Fruit fly (Drosophila melanogaster) whole organism, embryonic: ENCODE data around the gene Lim3.

Source experiments
- CG10267 ChIP-seq: fragments of 200-800 bp; sonication (Bioruptor generic); optimal IDR thresholded peaks from 2 replicates; lab custom pipeline; 2018; ENCODE audit warnings: missing biosample characterization, mild to moderate bottlenecking, missing genetic modification characterization, moderate library complexity
- CG1603 ChIP-seq: fragments of 200-800 bp; sonication (Bioruptor generic); optimal IDR thresholded peaks from 2 replicates; lab custom pipeline; 2019; ENCODE audit warnings: missing biosample characterization, mild to moderate bottlenecking, missing genetic modification characterization, moderate library complexity
- CG16815 ChIP-seq: fragments of 200-800 bp; sonication (Bioruptor generic); optimal IDR thresholded peaks from 3 replicates; lab custom pipeline; 2017; ENCODE audit warnings: missing biosample characterization, mild to moderate bottlenecking, missing genetic modification characterization
- CG1832 ChIP-seq: fragments of 200-800 bp; sonication (Bioruptor generic); optimal IDR thresholded peaks from 2 replicates; lab custom pipeline; 2017; ENCODE audit warnings: missing biosample characterization, mild to moderate bottlenecking, missing genetic modification characterization, inconsistent platforms
- CG18599 ChIP-seq: fragments of 200-800 bp; sonication (Bioruptor generic); optimal IDR thresholded peaks from 3 replicates; lab custom pipeline; 2017; ENCODE audit warnings: missing biosample characterization, missing genetic modification characterization, mild to moderate bottlenecking, moderate library complexity, missing genetic modification reagents
- CG3065 ChIP-seq: fragments of 200-800 bp; sonication (Bioruptor generic); optimal IDR thresholded peaks from 2 replicates; lab custom pipeline; 2016; ENCODE audit warnings: missing biosample characterization, missing genetic modification characterization
- CG31365 ChIP-seq: fragments of 200-800 bp; sonication (Bioruptor generic); optimal IDR thresholded peaks from 2 replicates; lab custom pipeline; 2018; ENCODE audit warnings: missing biosample characterization, mild to moderate bottlenecking, missing genetic modification characterization
- CG31388 ChIP-seq: fragments of 200-800 bp; sonication (Bioruptor generic); optimal IDR thresholded peaks from 2 replicates; lab custom pipeline; 2016; ENCODE audit warnings: missing biosample characterization, missing genetic modification characterization
- CG3838 ChIP-seq: fragments of 200-800 bp; sonication (Bioruptor generic); optimal IDR thresholded peaks from 3 replicates; lab custom pipeline; 2016; ENCODE audit warnings: missing biosample characterization, missing genetic modification characterization
- CG3847 ChIP-seq: fragments of 200-800 bp; sonication (Bioruptor generic); IDR thresholded peaks from 2 replicates; pipeline ENCODE4 v1.3.6; 2022; ENCODE audit warnings: missing biosample characterization, missing genetic modification characterization
- CG4730 ChIP-seq: fragments of 200-800 bp; sonication (Bioruptor generic); IDR thresholded peaks from 2 replicates; pipeline ENCODE4 v1.3.6; 2022; ENCODE audit warnings: missing biosample characterization, missing genetic modification characterization
- CG4854 ChIP-seq: fragments of 200-800 bp; sonication (Bioruptor generic); optimal IDR thresholded peaks from 2 replicates; lab custom pipeline; 2016; ENCODE audit warnings: missing biosample characterization, missing genetic modification characterization, inconsistent platforms
- CG7357 ChIP-seq: fragments of 200-800 bp; sonication (Bioruptor generic); IDR thresholded peaks from 3 replicates; pipeline ENCODE4 v1.3.6; 2022; ENCODE audit warnings: missing biosample characterization, missing genetic modification characterization
- CG7556 ChIP-seq: fragments of 200-800 bp; sonication (Bioruptor generic); optimal IDR thresholded peaks from 2 replicates; lab custom pipeline; 2017; ENCODE audit warnings: missing biosample characterization, mild to moderate bottlenecking, missing genetic modification characterization
- CG8478 ChIP-seq: fragments of >200 bp; optimal IDR thresholded peaks from 2 replicates; lab custom pipeline; 2018
- Dip3 ChIP-seq: fragments of 200-800 bp; sonication (Bioruptor generic); optimal IDR thresholded peaks from 3 replicates; lab custom pipeline; 2016; ENCODE audit warnings: missing biosample characterization, missing genetic modification characterization
- Ets97D ChIP-seq: fragments of 200-800 bp; sonication (Bioruptor generic); optimal IDR thresholded peaks from 3 replicates; lab custom pipeline; 2016; ENCODE audit warnings: missing biosample characterization, missing genetic modification characterization
- Gug ChIP-seq: fragments of 200-800 bp; sonication (Bioruptor generic); IDR thresholded peaks from 4 replicates; pipeline ENCODE4 v1.3.6; 2022; ENCODE audit warnings: missing biosample characterization, missing genetic modification characterization
- H15 ChIP-seq: fragments of 200-800 bp; sonication (Bioruptor generic); IDR thresholded peaks from 3 replicates; pipeline ENCODE4 v1.3.6; 2022; ENCODE audit warnings: missing biosample characterization, missing genetic modification characterization
- Hand ChIP-seq: fragments of 200-800 bp; sonication (Bioruptor generic); optimal IDR thresholded peaks from 2 replicates; lab custom pipeline; 2017; ENCODE audit warnings: mild to moderate bottlenecking, missing biosample characterization, missing genetic modification reagents, missing genetic modification characterization
- Hmx ChIP-seq: fragments of 200-800 bp; sonication (Bioruptor generic); optimal IDR thresholded peaks from 2 replicates; lab custom pipeline; 2016; ENCODE audit warnings: missing biosample characterization, missing genetic modification characterization
- Hr78 ChIP-seq, 2 experiments: fragments of 200-800 bp in 1 of 2; fragments of >200 bp in 1 of 2; sonication (Bioruptor generic) in 1 of 2; optimal IDR thresholded peaks; 2 replicates each; lab custom pipeline; 2017 to 2019; ENCODE audit warnings: missing biosample characterization in 2 of 2, missing genetic modification characterization in 2 of 2, mild to moderate bottlenecking in 1 of 2, moderate library complexity in 1 of 2
- Nf-YB ChIP-seq: fragments of 200-800 bp; sonication (Bioruptor generic); optimal IDR thresholded peaks from 3 replicates; lab custom pipeline; 2019; ENCODE audit warnings: missing biosample characterization, mild to moderate bottlenecking, missing genetic modification characterization, moderate library complexity
- Nf-YC ChIP-seq: fragments of 200-800 bp; optimal IDR thresholded peaks from 3 replicates; lab custom pipeline; 2019; ENCODE audit warnings: missing biosample characterization, mild to moderate bottlenecking, missing genetic modification characterization, moderate library complexity
- Oli ChIP-seq: fragments of 200-800 bp; sonication (Bioruptor generic); optimal IDR thresholded peaks from 2 replicates; lab custom pipeline; 2018; ENCODE audit warnings: missing biosample characterization, mild to moderate bottlenecking, missing genetic modification characterization, moderate library complexity
- Vsx1 ChIP-seq: fragments of 200-800 bp; sonication (Bioruptor generic); optimal IDR thresholded peaks from 2 replicates; lab custom pipeline; 2017; ENCODE audit warnings: missing biosample characterization, mild to moderate bottlenecking, missing genetic modification characterization, missing genetic modification reagents
- abd-A ChIP-seq: fragments of 200-800 bp; sonication (Bioruptor generic); optimal IDR thresholded peaks from 3 replicates; lab custom pipeline; 2019; ENCODE audit warnings: missing biosample characterization, mild to moderate bottlenecking, missing genetic modification characterization, moderate library complexity
- ap ChIP-seq: fragments of 200-800 bp; sonication (Bioruptor generic); IDR thresholded peaks from 2 replicates; pipeline ENCODE4 v1.3.6; 2022; ENCODE audit warnings: missing biosample characterization, missing genetic modification characterization
- az2 ChIP-seq: fragments of 200-800 bp; sonication (Bioruptor generic); optimal IDR thresholded peaks from 3 replicates; lab custom pipeline; 2016; ENCODE audit warnings: missing biosample characterization, missing genetic modification characterization
- chinmo ChIP-seq: fragments of 200-800 bp; sonication (Bioruptor generic); IDR thresholded peaks from 4 replicates; pipeline ENCODE4 v1.3.6; 2022; ENCODE audit warnings: missing biosample characterization, missing genetic modification characterization; ENCODE audit not compliant: partially characterized antibody
- crol ChIP-seq: fragments of 200-800 bp; sonication (Bioruptor generic); IDR thresholded peaks from 2 replicates; pipeline ENCODE4 v1.3.6; 2022; ENCODE audit warnings: missing biosample characterization, missing genetic modification characterization
- dan ChIP-seq: fragments of 200-800 bp; sonication (Bioruptor generic); IDR thresholded peaks from 2 replicates; pipeline ENCODE4 v1.3.6; 2022; ENCODE audit warnings: missing biosample characterization, missing genetic modification characterization
- ewg ChIP-seq: fragments of 200-800 bp; sonication (Bioruptor generic); optimal IDR thresholded peaks from 3 replicates; lab custom pipeline; 2017; ENCODE audit warnings: mild to moderate bottlenecking, missing biosample characterization, missing genetic modification reagents, missing genetic modification characterization
- grn ChIP-seq: fragments of 200-800 bp; sonication (Bioruptor generic); optimal IDR thresholded peaks from 3 replicates; lab custom pipeline; 2017; ENCODE audit warnings: missing biosample characterization, missing genetic modification characterization
- ken ChIP-seq: fragments of 200-800 bp; sonication (Bioruptor generic); IDR thresholded peaks from 3 replicates; pipeline ENCODE4 v1.3.6; 2022; ENCODE audit warnings: missing biosample characterization, missing genetic modification characterization
- lbe ChIP-seq: fragments of 200-800 bp; sonication (Bioruptor generic); optimal IDR thresholded peaks from 2 replicates; lab custom pipeline; 2016; ENCODE audit warnings: missing biosample characterization, mild to moderate bottlenecking, missing genetic modification characterization
- lov ChIP-seq, 2 experiments: fragments of 200-800 bp in 1 of 2; fragments of >200 bp in 1 of 2; sonication (Bioruptor generic) in 1 of 2; IDR thresholded peaks in 1 of 2; optimal IDR thresholded peaks in 1 of 2; 2 replicates in 1 of 2; 3 replicates in 1 of 2; pipeline versions ENCODE4 v1.3.6 to Lab custom; 2017 to 2022; ENCODE audit warnings: missing biosample characterization in 1 of 2, missing genetic modification characterization in 1 of 2
- nerfin-2 ChIP-seq: fragments of 200-800 bp; sonication (Bioruptor generic); IDR thresholded peaks from 2 replicates; pipeline ENCODE4 v1.3.6; 2022; ENCODE audit warnings: missing biosample characterization, missing genetic modification characterization; ENCODE audit not compliant: partially characterized antibody
- nmo ChIP-seq: fragments of 200-800 bp; sonication (Bioruptor generic); optimal IDR thresholded peaks from 2 replicates; lab custom pipeline; 2018; ENCODE audit warnings: missing biosample characterization, mild to moderate bottlenecking, missing genetic modification characterization, moderate library complexity
- nom ChIP-seq: fragments of 200-800 bp; sonication (Bioruptor generic); optimal IDR thresholded peaks from 2 replicates; lab custom pipeline; 2017; ENCODE audit warnings: missing biosample characterization, missing genetic modification characterization, mild to moderate bottlenecking, moderate library complexity, missing genetic modification reagents
- onecut ChIP-seq: fragments of 200-800 bp; sonication (Bioruptor generic); IDR thresholded peaks from 2 replicates; pipeline ENCODE4 v1.3.6; 2022; ENCODE audit warnings: missing biosample characterization, missing genetic modification characterization
- p53 ChIP-seq: fragments of 200-800 bp; sonication (Bioruptor generic); optimal IDR thresholded peaks from 2 replicates; lab custom pipeline; 2016; ENCODE audit warnings: missing biosample characterization, missing genetic modification characterization
- pfk ChIP-seq: fragments of 200-800 bp; sonication (Bioruptor generic); optimal IDR thresholded peaks from 2 replicates; lab custom pipeline; 2018; ENCODE audit warnings: missing biosample characterization, mild to moderate bottlenecking, missing genetic modification characterization, moderate library complexity
- phol ChIP-seq: fragments of 200-800 bp; sonication (Bioruptor generic); optimal IDR thresholded peaks from 3 replicates; lab custom pipeline; 2018; ENCODE audit warnings: missing biosample characterization, mild to moderate bottlenecking, missing genetic modification characterization, moderate library complexity
- psq ChIP-seq: fragments of 200-800 bp; sonication (Bioruptor generic); optimal IDR thresholded peaks from 2 replicates; lab custom pipeline; 2017; ENCODE audit warnings: missing biosample characterization, missing genetic modification characterization
- slou ChIP-seq: fragments of 200-800 bp; sonication (Bioruptor generic); optimal IDR thresholded peaks from 3 replicates; lab custom pipeline; 2016; ENCODE audit warnings: missing biosample characterization, missing genetic modification characterization
- sqz ChIP-seq: fragments of 200-800 bp; sonication (Bioruptor generic); optimal IDR thresholded peaks from 3 replicates; lab custom pipeline; 2018; ENCODE audit warnings: missing biosample characterization, mild to moderate bottlenecking, missing genetic modification characterization
- stwl ChIP-seq: fragments of 200-800 bp; sonication (Bioruptor generic); optimal IDR thresholded peaks from 3 replicates; lab custom pipeline; 2018; ENCODE audit warnings: missing biosample characterization, mild to moderate bottlenecking, missing genetic modification characterization, moderate library complexity
- twi ChIP-seq: fragments of 200-800 bp; optimal IDR thresholded peaks from 2 replicates; lab custom pipeline; 2019; ENCODE audit warnings: missing biosample characterization, mild to moderate bottlenecking, missing genetic modification characterization, moderate library complexity
- zen ChIP-seq: fragments of 200-800 bp; sonication (Bioruptor generic); optimal IDR thresholded peaks from 3 replicates; lab custom pipeline; 2018; ENCODE audit warnings: missing biosample characterization, mild to moderate bottlenecking, missing genetic modification characterization, moderate library complexity

Lim3 gene

DNA sequence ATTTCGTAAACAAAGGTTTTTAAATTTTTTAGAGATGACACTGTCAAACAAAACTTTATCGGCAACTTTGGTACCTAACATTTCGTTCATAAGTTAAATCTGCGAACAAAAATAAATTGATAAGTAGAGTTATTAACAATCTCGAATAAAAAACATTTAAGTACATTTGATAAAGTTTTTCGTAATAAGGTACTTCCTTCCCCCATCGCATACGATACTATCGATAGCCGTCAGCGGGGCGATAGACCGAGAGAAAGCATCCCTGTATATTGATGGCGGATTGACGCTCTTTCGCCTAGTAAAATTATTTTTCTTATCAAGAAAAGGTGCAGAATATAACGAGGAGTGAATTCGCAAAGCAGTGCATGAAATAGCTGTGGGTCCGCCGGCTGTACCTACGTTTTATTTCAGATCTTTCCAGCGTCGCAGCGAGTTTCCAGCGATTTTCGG is 63.1 kb downstream of the Lim3 start, which contains the start of the genes Ttc19 and Acn (continued):
- peak; percentile 65 for TF ChIP-seq p53 (GFP tag; lab: Kevin White, UChicago)
- peak; percentile 90 for TF ChIP-seq Ets97D (GFP tag; lab: Kevin White, UChicago)
- TF ChIP-seq CG3065 (GFP tag; lab: Kevin White, UChicago) = peak; percentile 54
- peak; percentile 91 for TF ChIP-seq nmo (GFP tag; lab: Kevin White, UChicago)
- peak; percentile 36 for TF ChIP-seq CG31388 (GFP tag; lab: Kevin White, UChicago)
- no peak for TF ChIP-seq sqz (GFP tag; lab: Kevin White, UChicago)
- peak; percentile 73 for TF ChIP-seq CG16815
- peak; percentile 83; the same call in 3 of the 4 replicates for TF ChIP-seq Gug (GFP tag; lab: Robert Waterston, UW)
- TF ChIP-seq ap (GFP tag; lab: Robert Waterston, UW) = peak; percentile 68
- TF ChIP-seq CG7357 (GFP tag; lab: Robert Waterston, UW) = peak; percentile 49; the same call in 1 of the 3 replicates
- TF ChIP-seq stwl (tag; lab: Kevin White, UChicago) = peak; percentile 82
- TF ChIP-seq ewg = peak; percentile 66
- TF ChIP-seq chinmo (GFP tag; lab: Robert Waterston, UW) = peak; percentile 86
- TF ChIP-seq az2 (GFP tag; lab: Kevin White, UChicago) = peak; percentile 82
- TF ChIP-seq Nf-YB (GFP tag; lab: Kevin White, UChicago) = peak; percentile 53
- TF ChIP-seq CG3838 (GFP tag; lab: Kevin White, UChicago) = peak; percentile 59
- TF ChIP-seq abd-A = no peak
- TF ChIP-seq Vsx1 (GFP tag; lab: Kevin White, UChicago) = no peak
- peak; percentile 96 for TF ChIP-seq phol
- peak; percentile 69 for TF ChIP-seq slou
- peak; percentile 83 for TF ChIP-seq zen (tag; lab: Kevin White, UChicago)
- TF ChIP-seq grn (GFP tag; lab: Kevin White, UChicago) = no peak
- peak; percentile 68 for TF ChIP-seq psq (GFP tag; lab: Kevin White, UChicago)
- TF ChIP-seq CG3847 (GFP tag; lab: Robert Waterston, UW) = peak; percentile 85
- peak; percentile 94 for TF ChIP-seq CG10267 (tag; lab: Kevin White, UChicago)
- no peak for TF ChIP-seq pfk (GFP tag; lab: Kevin White, UChicago)
- peak; percentile 60 for TF ChIP-seq twi (tag; lab: Kevin White, UChicago)
- TF ChIP-seq dan = no peak
- peak; percentile 17 for TF ChIP-seq Hand
- TF ChIP-seq Hr78 (GFP tag; optimal IDR thresholded peaks at IDR 0.05; lab: Kevin White, UChicago) = no peak
- peak; percentile 35 for TF ChIP-seq nom (GFP tag; lab: Kevin White, UChicago)
- peak; percentile 87 for TF ChIP-seq nerfin-2 (GFP tag; lab: Robert Waterston, UW)
- TF ChIP-seq CG7556 (GFP tag; lab: Kevin White, UChicago) = peak; percentile 82
- peak; percentile 70 for TF ChIP-seq lbe
- TF ChIP-seq CG8478 (lab: Kevin White, UChicago) = no peak
- peak; percentile 87 for TF ChIP-seq Dip3 (GFP tag; lab: Kevin White, UChicago)
- TF ChIP-seq onecut = peak; percentile 72
- TF ChIP-seq lov (optimal IDR thresholded peaks at IDR 0.05; lab: Kevin White, UChicago) = no peak
- peak; percentile 71; the same call in 2 of the 3 replicates for TF ChIP-seq lov (GFP tag; IDR thresholded peaks at IDR 0.05; lab: Robert Waterston, UW)
- peak; percentile 45 for TF ChIP-seq crol (GFP tag; lab: Robert Waterston, UW)
- TF ChIP-seq CG4854 (GFP tag; lab: Kevin White, UChicago) = peak; percentile 78
- TF ChIP-seq Oli (tag; lab: Kevin White, UChicago) = peak; percentile 66
- no peak for TF ChIP-seq CG1832 (GFP tag; lab: Kevin White, UChicago)
- peak; percentile 81 for TF ChIP-seq CG18599 (GFP tag; lab: Kevin White, UChicago)
- TF ChIP-seq CG31365 = no peak
- TF ChIP-seq ken (GFP tag; lab: Robert Waterston, UW) = peak; percentile 86
- TF ChIP-seq CG4730 = peak; percentile 77
- peak; percentile 71 for TF ChIP-seq Nf-YC (tag; lab: Kevin White, UChicago)
- peak; percentile 86 for TF ChIP-seq CG1603 (tag; lab: Kevin White, UChicago)
- TF ChIP-seq H15 (GFP tag; lab: Robert Waterston, UW) = peak; percentile 84
- TF ChIP-seq Hmx = peak; percentile 72
